Worm (Caenorhabditis elegans): ENCODE data around the gene tbg-1.

- TF ChIP-seq cog-1 (tag; optimal IDR thresholded peaks at IDR 0.05) (no peak), ztf-23 (GFP tag; IDR thresholded peaks at IDR 0.05) (no peak), ztf-29 (GFP tag; IDR thresholded peaks at IDR 0.05) (no peak)
Observed at ce11 chrIII:9608650-9609049, 20.3 kb downstream of the tbg-1 start, which contains the start of gene clec-161.
